Fruit fly (Drosophila melanogaster) whole organism, prepupa: ENCODE measurements around the gene slp2.

Experiments used
- Blimp-1 ChIP-seq: fragments of 200-800 bp; sonication (Bioruptor generic); optimal IDR thresholded peaks from 3 replicates; lab custom pipeline; 2017; ENCODE audit warnings: missing biosample characterization, missing genetic modification characterization, mild to moderate bottlenecking, moderate library complexity, missing genetic modification reagents
- CG10631 ChIP-seq: fragments of 200-800 bp; sonication (Bioruptor generic); optimal IDR thresholded peaks from 2 replicates; lab custom pipeline; 2016; ENCODE audit warnings: missing biosample characterization, missing genetic modification characterization
- CG10669 ChIP-seq: fragments of 200-800 bp; sonication (Bioruptor generic); optimal IDR thresholded peaks from 3 replicates; lab custom pipeline; 2018; ENCODE audit warnings: missing biosample characterization, mild to moderate bottlenecking, missing genetic modification characterization, moderate library complexity
- CG11762 ChIP-seq: fragments of 200-800 bp; sonication (Bioruptor generic); optimal IDR thresholded peaks from 3 replicates; lab custom pipeline; 2016; ENCODE audit warnings: missing biosample characterization, missing genetic modification characterization; ENCODE audit not compliant: insufficient read depth
- CG15336 ChIP-seq: fragments of 200-800 bp; sonication (Bioruptor generic); IDR thresholded peaks from 2 replicates; pipeline ENCODE4 v1.3.6; 2022; ENCODE audit warnings: missing biosample characterization, missing genetic modification characterization
- CG16779 ChIP-seq: fragments of 200-800 bp; sonication (Bioruptor generic); optimal IDR thresholded peaks from 3 replicates; lab custom pipeline; 2017; ENCODE audit warnings: missing biosample characterization, mild to moderate bottlenecking, missing genetic modification characterization
- CG3032 ChIP-seq: fragments of 200-800 bp; optimal IDR thresholded peaks from 2 replicates; lab custom pipeline; 2019; ENCODE audit warnings: missing biosample characterization, mild to moderate bottlenecking, missing genetic modification characterization, moderate library complexity
- CG31627 ChIP-seq: fragments of 200-800 bp; sonication (Bioruptor generic); optimal IDR thresholded peaks from 3 replicates; lab custom pipeline; 2016; ENCODE audit warnings: missing biosample characterization, missing genetic modification characterization
- CG32006 ChIP-seq: fragments of 200-800 bp; sonication (Bioruptor generic); optimal IDR thresholded peaks from 3 replicates; lab custom pipeline; 2017; ENCODE audit warnings: missing biosample characterization, mild to moderate bottlenecking, missing genetic modification characterization
- CG34406 ChIP-seq: fragments of 200-800 bp; sonication (Bioruptor generic); optimal IDR thresholded peaks from 3 replicates; lab custom pipeline; 2016; ENCODE audit warnings: missing biosample characterization, missing genetic modification characterization
- CG3919 ChIP-seq: fragments of 200-800 bp; sonication (Bioruptor generic); optimal IDR thresholded peaks from 3 replicates; lab custom pipeline; 2016; ENCODE audit warnings: missing biosample characterization, missing genetic modification characterization
- CG4318 ChIP-seq: fragments of 200-800 bp; sonication (Bioruptor generic); optimal IDR thresholded peaks from 3 replicates; lab custom pipeline; 2017; ENCODE audit warnings: missing biosample characterization, mild to moderate bottlenecking, missing genetic modification characterization
- CG6163 ChIP-seq: fragments of 200-800 bp; sonication (Bioruptor generic); IDR thresholded peaks from 3 replicates; pipeline ENCODE4 v1.3.6; 2022; ENCODE audit warnings: missing biosample characterization, missing genetic modification characterization
- CG6276 ChIP-seq: fragments of 200-800 bp; sonication (Bioruptor generic); optimal IDR thresholded peaks from 2 replicates; lab custom pipeline; 2017; ENCODE audit warnings: missing biosample characterization, mild to moderate bottlenecking, missing genetic modification characterization
- CG6792 ChIP-seq: fragments of 200-800 bp; sonication (Bioruptor generic); optimal IDR thresholded peaks from 3 replicates; lab custom pipeline; 2016; ENCODE audit warnings: missing biosample characterization, missing genetic modification characterization
- CG6808 ChIP-seq: fragments of 200-800 bp; sonication (Bioruptor generic); optimal IDR thresholded peaks from 3 replicates; lab custom pipeline; 2017; ENCODE audit warnings: missing biosample characterization, missing genetic modification characterization, mild to moderate bottlenecking, moderate library complexity, missing genetic modification reagents
- CG6854 ChIP-seq: fragments of 200-800 bp; sonication (Bioruptor generic); optimal IDR thresholded peaks from 2 replicates; lab custom pipeline; 2017; ENCODE audit warnings: missing biosample characterization, mild to moderate bottlenecking, missing genetic modification characterization
- CG8119 ChIP-seq: fragments of 200-800 bp; sonication (Bioruptor generic); IDR thresholded peaks from 3 replicates; pipeline ENCODE4 v1.3.6; 2022; ENCODE audit warnings: missing biosample characterization, missing genetic modification characterization
- CG8632 ChIP-seq: fragments of 200-800 bp; sonication (Bioruptor generic); optimal IDR thresholded peaks from 3 replicates; lab custom pipeline; 2016; ENCODE audit warnings: missing biosample characterization, missing genetic modification characterization
- CG9139 ChIP-seq: fragments of 200-800 bp; sonication (Bioruptor generic); optimal IDR thresholded peaks from 3 replicates; lab custom pipeline; 2017; ENCODE audit warnings: missing biosample characterization, mild to moderate bottlenecking, missing genetic modification characterization
- Eip75B ChIP-seq: fragments of 200-800 bp; sonication (Bioruptor generic); optimal IDR thresholded peaks from 3 replicates; lab custom pipeline; 2016; ENCODE audit warnings: missing biosample characterization, missing genetic modification characterization
- Eip78C ChIP-seq: fragments of 200-800 bp; sonication (Bioruptor generic); peaks from one replicate; lab custom pipeline; 2016; ENCODE audit warnings: missing biosample characterization, missing genetic modification characterization
- Eip93F ChIP-seq: fragments of 200-800 bp; sonication (Bioruptor generic); optimal IDR thresholded peaks from 2 replicates; lab custom pipeline; 2016; ENCODE audit warnings: missing biosample characterization, mild to moderate bottlenecking, missing genetic modification characterization
- Ets21C ChIP-seq: fragments of 200-800 bp; sonication (Bioruptor generic); optimal IDR thresholded peaks from 3 replicates; lab custom pipeline; 2016; ENCODE audit warnings: missing biosample characterization, missing genetic modification characterization
- Gug ChIP-seq: fragments of 200-800 bp; sonication (Bioruptor generic); IDR thresholded peaks from 2 replicates; pipeline ENCODE4 v1.3.6; 2022; ENCODE audit warnings: missing biosample characterization, missing genetic modification characterization
- Hr38 ChIP-seq: sonication (Bioruptor generic); optimal IDR thresholded peaks from 2 replicates; lab custom pipeline; 2016; ENCODE audit warnings: missing biosample characterization, missing genetic modification characterization
- Lpt ChIP-seq: fragments of 200-800 bp; sonication (Bioruptor generic); optimal IDR thresholded peaks from 3 replicates; lab custom pipeline; 2016; ENCODE audit warnings: missing biosample characterization, missing genetic modification characterization
- Met ChIP-seq: fragments of 200-800 bp; sonication (Bioruptor generic); optimal IDR thresholded peaks from 3 replicates; lab custom pipeline; 2016; ENCODE audit warnings: missing biosample characterization, missing genetic modification characterization
- OdsH ChIP-seq: fragments of 200-800 bp; sonication (Bioruptor generic); optimal IDR thresholded peaks from 3 replicates; lab custom pipeline; 2016; ENCODE audit warnings: missing biosample characterization, missing genetic modification characterization
- Smox ChIP-seq: fragments of 200-800 bp; sonication (Bioruptor generic); optimal IDR thresholded peaks from 3 replicates; lab custom pipeline; 2016; ENCODE audit warnings: missing biosample characterization, missing genetic modification characterization
- Sox102F ChIP-seq: fragments of 200-800 bp; sonication (Bioruptor generic); optimal IDR thresholded peaks from 2 replicates; lab custom pipeline; 2016; ENCODE audit warnings: missing biosample characterization, mild to moderate bottlenecking, missing genetic modification characterization
- Sox14 ChIP-seq: fragments of 200-800 bp; sonication (Bioruptor generic); optimal IDR thresholded peaks from 3 replicates; lab custom pipeline; 2016; ENCODE audit warnings: missing biosample characterization, missing genetic modification characterization
- Sox15 ChIP-seq: fragments of 200-800 bp; sonication (Bioruptor generic); optimal IDR thresholded peaks from 3 replicates; lab custom pipeline; 2016; ENCODE audit warnings: missing biosample characterization, missing genetic modification characterization
- acj6 ChIP-seq: fragments of 200-800 bp; sonication (Bioruptor generic); optimal IDR thresholded peaks from 3 replicates; lab custom pipeline; 2016; ENCODE audit warnings: missing biosample characterization, missing genetic modification characterization
- cyc ChIP-seq: fragments of 200-800 bp; sonication (Bioruptor generic); optimal IDR thresholded peaks from 3 replicates; lab custom pipeline; 2016; ENCODE audit warnings: missing biosample characterization, missing genetic modification characterization
- dac ChIP-seq: fragments of 200-800 bp; sonication (Bioruptor generic); optimal IDR thresholded peaks from 2 replicates; lab custom pipeline; 2017; ENCODE audit warnings: missing biosample characterization, mild to moderate bottlenecking, missing genetic modification characterization
- dsx ChIP-seq: fragments of 200-800 bp; optimal IDR thresholded peaks from 3 replicates; lab custom pipeline; 2019; ENCODE audit warnings: missing biosample characterization, mild to moderate bottlenecking, missing genetic modification characterization, moderate library complexity; ENCODE audit not compliant: poor library complexity, severe bottlenecking
- eg ChIP-seq: fragments of 200-800 bp; sonication (Bioruptor generic); IDR thresholded peaks from 3 replicates; pipeline ENCODE4 v1.3.6; 2022; ENCODE audit warnings: missing biosample characterization, missing genetic modification characterization
- esn ChIP-seq: fragments of 200-800 bp; sonication (Bioruptor generic); optimal IDR thresholded peaks from 2 replicates; lab custom pipeline; 2016; ENCODE audit warnings: missing biosample characterization, mild to moderate bottlenecking, missing genetic modification characterization, moderate library complexity
- fd59A ChIP-seq: fragments of 200-800 bp; sonication (Bioruptor generic); optimal IDR thresholded peaks from 2 replicates; lab custom pipeline; 2017; ENCODE audit warnings: missing biosample characterization, mild to moderate bottlenecking, missing genetic modification characterization, missing genetic modification reagents
- fd85E ChIP-seq: fragments of 200-800 bp; sonication (Bioruptor generic); optimal IDR thresholded peaks from 3 replicates; lab custom pipeline; 2016; ENCODE audit warnings: missing biosample characterization, missing genetic modification characterization
- fkh ChIP-seq: fragments of 200-800 bp; sonication (Bioruptor generic); optimal IDR thresholded peaks from 3 replicates; lab custom pipeline; 2017; ENCODE audit warnings: missing biosample characterization, mild to moderate bottlenecking, missing genetic modification characterization, moderate library complexity
- net ChIP-seq: fragments of 200-800 bp; sonication (Bioruptor generic); optimal IDR thresholded peaks from 3 replicates; lab custom pipeline; 2016; ENCODE audit warnings: missing biosample characterization, missing genetic modification characterization
- pdm3 ChIP-seq: fragments of 200-800 bp; sonication (Bioruptor generic); optimal IDR thresholded peaks from 3 replicates; lab custom pipeline; 2016; ENCODE audit warnings: missing biosample characterization, missing genetic modification characterization
- salr ChIP-seq, 2 experiments: fragments of 200-800 bp; sonication (Bioruptor generic); optimal IDR thresholded peaks; 3 replicates each; lab custom pipeline; 2016 to 2018; ENCODE audit warnings: missing biosample characterization in 2 of 2, missing genetic modification characterization in 2 of 2, mild to moderate bottlenecking in 1 of 2
- spab ChIP-seq: fragments of 200-800 bp; sonication (Bioruptor generic); optimal IDR thresholded peaks from 2 replicates; lab custom pipeline; 2017; ENCODE audit warnings: missing biosample characterization, mild to moderate bottlenecking, missing genetic modification characterization, missing genetic modification reagents
- ss ChIP-seq, 2 experiments: fragments of 200-800 bp; sonication (Bioruptor generic); optimal IDR thresholded peaks; 2 replicates in 1 of 2; 3 replicates in 1 of 2; lab custom pipeline; 2017 to 2018; ENCODE audit warnings: mild to moderate bottlenecking in 2 of 2, missing biosample characterization in 2 of 2, missing genetic modification characterization in 2 of 2, moderate library complexity in 1 of 2
- svp ChIP-seq: fragments of 200-800 bp; sonication (Bioruptor generic); peaks from one replicate; lab custom pipeline; 2016; ENCODE audit warnings: missing biosample characterization, missing genetic modification characterization
- topi ChIP-seq: fragments of 200-800 bp; sonication (Bioruptor generic); optimal IDR thresholded peaks from 3 replicates; lab custom pipeline; 2016; ENCODE audit warnings: missing biosample characterization, missing genetic modification characterization
- vri ChIP-seq: fragments of 200-800 bp; sonication (Bioruptor generic); optimal IDR thresholded peaks from 3 replicates; lab custom pipeline; 2016; ENCODE audit warnings: missing biosample characterization, mild to moderate bottlenecking, missing genetic modification characterization

The slp2 gene

dm6 chr2L:3835221-3835620 lies 1.4 kb upstream of the slp2 start:
- no peak for TF ChIP-seq pdm3
- peak in 1 of 2 experiments; percentile 2 for TF ChIP-seq ss (GFP tag; optimal IDR thresholded peaks at IDR 0.05; lab: Kevin White, UChicago)
- TF ChIP-seq fkh = peak; percentile 28
- no peak for TF ChIP-seq cyc (GFP tag; lab: Kevin White, UChicago)
- TF ChIP-seq Sox15 (GFP tag; lab: Kevin White, UChicago) = no peak
- no peak for TF ChIP-seq esn
- no peak for TF ChIP-seq CG6808 (GFP tag; lab: Kevin White, UChicago)
- TF ChIP-seq Eip78C (GFP tag; lab: Kevin White, UChicago) = peak; percentile 43
- TF ChIP-seq CG4318 = no peak
- TF ChIP-seq CG6163 (GFP tag; lab: Robert Waterston, UW) = peak; percentile 71; the same call in 2 of the 3 replicates

DNA sequence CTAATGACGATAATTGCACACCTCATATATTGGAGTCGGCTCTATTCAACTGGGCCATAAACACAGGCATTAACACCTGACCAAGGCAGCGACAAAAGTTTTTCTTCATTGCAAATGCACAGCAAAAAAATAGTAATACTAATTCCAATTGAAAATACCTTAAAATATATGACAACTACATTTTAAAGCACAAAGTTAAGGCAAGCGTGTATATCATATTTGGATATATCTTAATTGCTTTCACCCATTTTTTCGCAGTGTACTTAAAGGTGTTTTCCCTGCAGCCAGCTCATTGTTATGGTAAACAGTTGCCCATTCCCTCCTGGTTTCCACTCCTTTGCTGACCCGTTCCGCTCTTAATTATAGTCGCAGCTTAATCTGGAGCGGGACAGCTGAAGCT lies 4.3 kb downstream of the slp2 start:
- TF ChIP-seq esn (no peak), dac (GFP tag; lab: Kevin White, UChicago) (no peak), Met (GFP tag; lab: Kevin White, UChicago) (peak; percentile 4), pdm3 (no peak), CG10669 (GFP tag; lab: Kevin White, UChicago) (peak; percentile 18), OdsH (no peak), CG3919 (peak; percentile 14), Hr38 (GFP tag; lab: Kevin White, UChicago) (no peak), ss (GFP tag; optimal IDR thresholded peaks at IDR 0.05; lab: Kevin White, UChicago) (no peak), CG6163 (GFP tag; lab: Robert Waterston, UW) (0 out of 3 replicates have a peak, but pooled peaks have one; percentile 18), Sox15 (GFP tag; lab: Kevin White, UChicago) (no peak), CG3032 (tag; lab: Kevin White, UChicago) (peak; percentile 18), CG9139 (GFP tag; lab: Kevin White, UChicago) (no peak), CG34406 (no peak), CG11762 (GFP tag; lab: Kevin White, UChicago) (no peak), eg (no peak), fd59A (GFP tag; lab: Kevin White, UChicago) (no peak), Eip93F (no peak), CG6276 (no peak), CG10631 (GFP tag; lab: Kevin White, UChicago) (peak; percentile 11), CG16779 (tag; lab: Kevin White, UChicago) (no peak), Ets21C (GFP tag; lab: Kevin White, UChicago) (no peak), Blimp-1 (GFP tag; lab: Kevin White, UChicago) (no peak), Sox102F (GFP tag; lab: Kevin White, UChicago) (no peak), CG6854 (GFP tag; lab: Kevin White, UChicago) (no peak), CG31627 (GFP tag; lab: Kevin White, UChicago) (no peak), spab (GFP tag; lab: Kevin White, UChicago) (peak; percentile 5), vri (GFP tag; lab: Kevin White, UChicago) (no peak), net (GFP tag; lab: Kevin White, UChicago) (no peak), CG8632 (GFP tag; lab: Kevin White, UChicago) (no peak), CG6792 (GFP tag; lab: Kevin White, UChicago) (no peak), CG8119 (no peak), Eip75B (no peak), dsx (GFP tag; lab: Kevin White, UChicago) (peak; percentile 1), fd85E (GFP tag; lab: Kevin White, UChicago) (no peak), CG4318 (no peak), topi (GFP tag; lab: Kevin White, UChicago) (peak; percentile 11), salr (GFP tag; optimal IDR thresholded peaks at IDR 0.05; lab: Kevin White, UChicago) (no peak), Lpt (GFP tag; lab: Kevin White, UChicago) (no peak), Smox (GFP tag; lab: Kevin White, UChicago) (no peak), Sox14 (GFP tag; lab: Kevin White, UChicago) (no peak), CG15336 (GFP tag; lab: Robert Waterston, UW) (no peak), svp (GFP tag; lab: Kevin White, UChicago) (no peak), acj6 (GFP tag; lab: Kevin White, UChicago) (no peak), Gug (GFP tag; lab: Robert Waterston, UW) (no peak), CG32006 (GFP tag; lab: Kevin White, UChicago) (no peak)
